Fruit fly (Drosophila melanogaster) whole organism, embryonic: ENCODE measurements around the gene Actbeta.

Experiments used
- Adf1 ChIP-seq: fragments of 200-800 bp; sonication (Bioruptor generic); IDR thresholded peaks from 2 replicates; pipeline ENCODE4 v1.3.6; 2022; ENCODE audit warnings: missing biosample characterization, missing genetic modification characterization
- Blimp-1 ChIP-seq: fragments of 200-800 bp; sonication (Bioruptor generic); optimal IDR thresholded peaks from 3 replicates; lab custom pipeline; 2018; ENCODE audit warnings: missing biosample characterization, missing genetic modification characterization, mild to moderate bottlenecking, moderate library complexity, missing genetic modification reagents
- CG1024 ChIP-seq: fragments of 200-800 bp; sonication (Bioruptor generic); IDR thresholded peaks from 2 replicates; pipeline ENCODE4 v1.3.6; 2022; ENCODE audit warnings: missing biosample characterization, missing genetic modification characterization
- CG10321 ChIP-seq: fragments of 200-800 bp; sonication (Bioruptor generic); IDR thresholded peaks from 2 replicates; pipeline ENCODE4 v1.3.6; 2022; ENCODE audit warnings: missing biosample characterization, missing genetic modification characterization
- CG10959 ChIP-seq: fragments of 200-800 bp; sonication (Bioruptor generic); IDR thresholded peaks from 2 replicates; pipeline ENCODE4 v1.3.6; 2022; ENCODE audit warnings: missing biosample characterization, missing genetic modification characterization
- CG11085 ChIP-seq: fragments of 200-800 bp; sonication (Bioruptor generic); IDR thresholded peaks from 2 replicates; pipeline ENCODE4 v1.3.6; 2022; ENCODE audit warnings: missing biosample characterization, missing genetic modification characterization
- CG11504 ChIP-seq: fragments of 200-800 bp; sonication (Bioruptor generic); optimal IDR thresholded peaks from 3 replicates; lab custom pipeline; 2019; ENCODE audit warnings: missing biosample characterization, mild to moderate bottlenecking, missing genetic modification characterization, moderate library complexity
- CG12155 ChIP-seq: fragments of 200-800 bp; sonication (Bioruptor generic); optimal IDR thresholded peaks from 3 replicates; lab custom pipeline; 2016; ENCODE audit warnings: missing biosample characterization, missing genetic modification characterization
- CG12769 ChIP-seq: fragments of 200-800 bp; sonication (Bioruptor generic); optimal IDR thresholded peaks from 2 replicates; lab custom pipeline; 2019; ENCODE audit warnings: missing biosample characterization, mild to moderate bottlenecking, missing genetic modification characterization, moderate library complexity
- CG13296 ChIP-seq: fragments of 200-800 bp; sonication (Bioruptor generic); optimal IDR thresholded peaks from 3 replicates; lab custom pipeline; 2018; ENCODE audit warnings: missing biosample characterization, mild to moderate bottlenecking, missing genetic modification characterization
- CG14441 ChIP-seq: fragments of 200-800 bp; sonication (Bioruptor generic); IDR thresholded peaks from 2 replicates; pipeline ENCODE4 v1.3.6; 2022; ENCODE audit warnings: missing biosample characterization, missing genetic modification characterization
- CG14710 ChIP-seq: fragments of 200-800 bp; sonication (Bioruptor generic); optimal IDR thresholded peaks from 3 replicates; lab custom pipeline; 2019; ENCODE audit warnings: missing biosample characterization, mild to moderate bottlenecking, missing genetic modification characterization, moderate library complexity
- CG1529 ChIP-seq: fragments of 200-800 bp; sonication (Bioruptor generic); optimal IDR thresholded peaks from 3 replicates; lab custom pipeline; 2018; ENCODE audit warnings: missing biosample characterization, missing genetic modification characterization
- CG17361 ChIP-seq: fragments of 200-800 bp; sonication (Bioruptor generic); IDR thresholded peaks from 3 replicates; pipeline ENCODE4 v1.3.6; 2022; ENCODE audit warnings: missing biosample characterization, missing genetic modification characterization
- CG2199 ChIP-seq: fragments of 200-800 bp; sonication (Bioruptor generic); IDR thresholded peaks from 3 replicates; pipeline ENCODE4 v1.3.6; 2022; ENCODE audit warnings: missing biosample characterization, missing genetic modification characterization
- CG2712 ChIP-seq: fragments of 200-800 bp; optimal IDR thresholded peaks from 3 replicates; lab custom pipeline; 2019; ENCODE audit warnings: missing biosample characterization, mild to moderate bottlenecking, missing genetic modification characterization, moderate library complexity
- CG30020 ChIP-seq: fragments of 200-800 bp; optimal IDR thresholded peaks from 2 replicates; lab custom pipeline; 2019; ENCODE audit warnings: missing biosample characterization, mild to moderate bottlenecking, missing genetic modification characterization, moderate library complexity
- CG30431 ChIP-seq: fragments of 200-800 bp; sonication (Bioruptor generic); optimal IDR thresholded peaks from 2 replicates; lab custom pipeline; 2017; ENCODE audit warnings: missing biosample characterization, missing genetic modification characterization
- CG6175 ChIP-seq: fragments of 200-800 bp; sonication (Bioruptor generic); IDR thresholded peaks from 3 replicates; pipeline ENCODE4 v1.3.6; 2022; ENCODE audit warnings: missing biosample characterization, missing genetic modification characterization
- CG6654 ChIP-seq: fragments of 200-800 bp; sonication (Bioruptor generic); optimal IDR thresholded peaks from 2 replicates; lab custom pipeline; 2017; ENCODE audit warnings: missing biosample characterization, mild to moderate bottlenecking, missing genetic modification characterization
- CG6683 ChIP-seq: fragments of 200-800 bp; sonication (Bioruptor generic); optimal IDR thresholded peaks from 2 replicates; lab custom pipeline; 2017; ENCODE audit warnings: missing biosample characterization, mild to moderate bottlenecking, missing genetic modification characterization, missing genetic modification reagents
- CG6689 ChIP-seq: fragments of 200-800 bp; sonication (Bioruptor generic); IDR thresholded peaks from 2 replicates; pipeline ENCODE4 v1.3.6; 2022; ENCODE audit warnings: missing biosample characterization, missing genetic modification characterization
- CG6791 ChIP-seq: fragments of 200-800 bp; sonication (Bioruptor generic); IDR thresholded peaks from 3 replicates; pipeline ENCODE4 v1.3.6; 2022; ENCODE audit warnings: missing biosample characterization, missing genetic modification characterization; ENCODE audit not compliant: partially characterized antibody
- CG7745 ChIP-seq: fragments of 200-800 bp; sonication (Bioruptor generic); optimal IDR thresholded peaks from 2 replicates; lab custom pipeline; 2018; ENCODE audit warnings: missing biosample characterization, mild to moderate bottlenecking, missing genetic modification characterization, moderate library complexity
- CG7786 ChIP-seq: fragments of 200-800 bp; sonication (Bioruptor generic); optimal IDR thresholded peaks from 2 replicates; lab custom pipeline; 2016; ENCODE audit warnings: missing biosample characterization, missing genetic modification characterization
- D19A ChIP-seq: fragments of 200-800 bp; optimal IDR thresholded peaks from 3 replicates; lab custom pipeline; 2019; ENCODE audit warnings: missing biosample characterization, mild to moderate bottlenecking, missing genetic modification characterization, moderate library complexity
- ERR ChIP-seq: fragments of 200-800 bp; sonication (Bioruptor generic); optimal IDR thresholded peaks from 2 replicates; lab custom pipeline; 2016; ENCODE audit warnings: missing biosample characterization, missing genetic modification characterization
- Hand ChIP-seq: fragments of 200-800 bp; sonication (Bioruptor generic); optimal IDR thresholded peaks from 2 replicates; lab custom pipeline; 2017; ENCODE audit warnings: mild to moderate bottlenecking, missing biosample characterization, missing genetic modification reagents, missing genetic modification characterization
- Hr39 ChIP-seq: fragments of >200 bp; optimal IDR thresholded peaks from 2 replicates; lab custom pipeline; 2017
- Hr78 ChIP-seq, 2 experiments: fragments of 200-800 bp in 1 of 2; fragments of >200 bp in 1 of 2; sonication (Bioruptor generic) in 1 of 2; optimal IDR thresholded peaks; 2 replicates each; lab custom pipeline; 2017 to 2019; ENCODE audit warnings: missing biosample characterization in 2 of 2, missing genetic modification characterization in 2 of 2, mild to moderate bottlenecking in 1 of 2, moderate library complexity in 1 of 2
- Mes4 ChIP-seq: fragments of 200-800 bp; sonication (Bioruptor generic); optimal IDR thresholded peaks from 2 replicates; lab custom pipeline; 2016; ENCODE audit warnings: missing biosample characterization, missing genetic modification characterization
- Rx ChIP-seq: fragments of 200-800 bp; sonication (Bioruptor generic); IDR thresholded peaks from 2 replicates; pipeline ENCODE4 v1.3.6; 2022; ENCODE audit warnings: missing biosample characterization, missing genetic modification characterization
- Sry-β ChIP-seq: fragments of 200-800 bp; sonication (Bioruptor generic); optimal IDR thresholded peaks from 2 replicates; lab custom pipeline; 2018; ENCODE audit warnings: missing biosample characterization, mild to moderate bottlenecking, missing genetic modification characterization, moderate library complexity
- dpn ChIP-seq, 2 experiments: fragments of 200-800 bp; sonication (Bioruptor generic); optimal IDR thresholded peaks; 3 replicates each; lab custom pipeline; 2016; ENCODE audit warnings: missing biosample characterization in 2 of 2, missing genetic modification characterization in 2 of 2
- emc ChIP-seq: fragments of 200-800 bp; sonication (Bioruptor generic); optimal IDR thresholded peaks from 2 replicates; lab custom pipeline; 2016; ENCODE audit warnings: missing biosample characterization, missing genetic modification characterization
- eyg ChIP-seq: fragments of 200-800 bp; sonication (Bioruptor generic); optimal IDR thresholded peaks from 3 replicates; lab custom pipeline; 2016; ENCODE audit warnings: missing biosample characterization, missing genetic modification characterization
- fd102C ChIP-seq: fragments of 200-800 bp; sonication (Bioruptor generic); optimal IDR thresholded peaks from 2 replicates; lab custom pipeline; 2018; ENCODE audit warnings: missing biosample characterization, mild to moderate bottlenecking, missing genetic modification characterization, moderate library complexity
- fd3F ChIP-seq: fragments of 200-800 bp; sonication (Bioruptor generic); optimal IDR thresholded peaks from 2 replicates; lab custom pipeline; 2018; ENCODE audit warnings: missing biosample characterization, mild to moderate bottlenecking, missing genetic modification characterization, moderate library complexity
- fd64A ChIP-seq: fragments of 200-800 bp; sonication (Bioruptor generic); optimal IDR thresholded peaks from 3 replicates; lab custom pipeline; 2018; ENCODE audit warnings: missing biosample characterization, mild to moderate bottlenecking, missing genetic modification characterization
- gcm2 ChIP-seq: fragments of 200-800 bp; sonication (Bioruptor generic); optimal IDR thresholded peaks from 2 replicates; lab custom pipeline; 2016; ENCODE audit warnings: missing biosample characterization, missing genetic modification characterization
- gro ChIP-seq: fragments of 200-800 bp; sonication (Bioruptor generic); optimal IDR thresholded peaks from 2 replicates; lab custom pipeline; 2016; ENCODE audit warnings: missing biosample characterization, missing genetic modification characterization
- jumu ChIP-seq: fragments of 200-800 bp; sonication (Bioruptor generic); optimal IDR thresholded peaks from 3 replicates; lab custom pipeline; 2016; ENCODE audit warnings: missing biosample characterization, missing genetic modification characterization
- ken ChIP-seq: fragments of 200-800 bp; sonication (Bioruptor generic); IDR thresholded peaks from 3 replicates; pipeline ENCODE4 v1.3.6; 2022; ENCODE audit warnings: missing biosample characterization, missing genetic modification characterization
- org-1 ChIP-seq: fragments of 200-800 bp; sonication (Bioruptor generic); optimal IDR thresholded peaks from 2 replicates; lab custom pipeline; 2017; ENCODE audit warnings: missing biosample characterization, missing genetic modification characterization
- p53 ChIP-seq: fragments of 200-800 bp; sonication (Bioruptor generic); optimal IDR thresholded peaks from 2 replicates; lab custom pipeline; 2016; ENCODE audit warnings: missing biosample characterization, missing genetic modification characterization
- pho ChIP-seq: fragments of 200-800 bp; sonication (Bioruptor generic); optimal IDR thresholded peaks from 2 replicates; lab custom pipeline; 2016; ENCODE audit warnings: missing biosample characterization, missing genetic modification characterization
- pnt ChIP-seq: fragments of 200-800 bp; sonication (Bioruptor generic); optimal IDR thresholded peaks from 3 replicates; lab custom pipeline; 2016; ENCODE audit warnings: missing biosample characterization, missing genetic modification characterization
- shn ChIP-seq: fragments of 200-800 bp; sonication (Bioruptor generic); optimal IDR thresholded peaks from 3 replicates; lab custom pipeline; 2016; ENCODE audit warnings: missing biosample characterization, missing genetic modification characterization
- tap ChIP-seq: fragments of 200-800 bp; optimal IDR thresholded peaks from 3 replicates; lab custom pipeline; 2019; ENCODE audit warnings: missing biosample characterization, mild to moderate bottlenecking, missing genetic modification characterization, moderate library complexity
- twi ChIP-seq: fragments of 200-800 bp; optimal IDR thresholded peaks from 2 replicates; lab custom pipeline; 2019; ENCODE audit warnings: missing biosample characterization, mild to moderate bottlenecking, missing genetic modification characterization, moderate library complexity
- zf30C ChIP-seq: fragments of 200-800 bp; sonication (Bioruptor generic); optimal IDR thresholded peaks from 3 replicates; lab custom pipeline; 2018; ENCODE audit warnings: missing biosample characterization, mild to moderate bottlenecking, missing genetic modification characterization

Gene Actbeta

DNA sequence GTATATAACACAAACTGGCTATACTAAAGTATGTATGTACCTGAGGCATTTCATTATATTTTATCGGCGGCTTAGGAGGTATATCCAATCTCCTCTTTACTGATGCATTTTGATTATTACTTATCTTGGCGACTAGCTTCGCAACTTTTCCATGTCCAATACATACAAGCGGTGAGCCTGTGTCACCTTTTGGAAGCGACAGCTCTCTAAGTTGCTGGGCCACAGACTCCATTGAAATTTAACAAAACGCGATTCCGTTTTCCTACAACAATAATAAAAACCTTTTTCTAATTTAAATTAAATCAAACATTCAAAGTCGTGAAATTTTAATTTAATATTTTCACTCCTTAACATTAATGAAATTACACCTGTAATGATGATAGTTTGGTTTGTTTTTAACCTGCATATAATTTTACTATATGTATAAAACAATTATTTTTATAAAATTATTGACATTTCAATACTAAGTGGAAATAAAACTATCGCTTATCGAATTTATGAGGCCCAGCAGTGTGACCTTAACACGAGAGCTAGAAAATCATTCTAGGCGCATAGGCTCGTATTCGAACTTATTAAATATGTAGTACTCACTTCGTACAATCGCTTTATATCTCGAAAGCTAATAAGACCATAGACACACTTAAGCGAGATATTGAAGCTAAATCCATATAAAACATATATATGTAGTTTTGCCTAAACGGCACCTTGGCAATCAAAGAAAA is 24.1 kb downstream of the Actbeta start, which contains the start of gene apolpp (continued):
- no peak for TF ChIP-seq CG30431 (GFP tag; lab: Kevin White, UChicago)
- TF ChIP-seq fd102C = no peak
- no peak for TF ChIP-seq CG7786 (GFP tag; lab: Kevin White, UChicago)
- TF ChIP-seq fd64A (GFP tag; lab: Kevin White, UChicago) = no peak
- peak; percentile 33 for TF ChIP-seq CG11504
- TF ChIP-seq Sry-β (GFP tag; lab: Kevin White, UChicago) = peak; percentile 2
- TF ChIP-seq pnt = no peak
- TF ChIP-seq gro = no peak
- no peak for TF ChIP-seq Hand
- TF ChIP-seq D19A (tag; lab: Kevin White, UChicago) = no peak
- no peak for TF ChIP-seq tap
- TF ChIP-seq CG30020 (tag; lab: Kevin White, UChicago) = peak; percentile 99
- TF ChIP-seq CG13296 (GFP tag; lab: Kevin White, UChicago) = no peak
- no peak for TF ChIP-seq gcm2 (GFP tag; lab: Kevin White, UChicago)
- no peak for TF ChIP-seq zf30C (GFP tag; lab: Kevin White, UChicago)
- no peak for TF ChIP-seq fd3F (GFP tag; lab: Kevin White, UChicago)
- no peak for TF ChIP-seq CG7745 (tag; lab: Kevin White, UChicago)
- TF ChIP-seq Rx (GFP tag; lab: Robert Waterston, UW) = no peak
- no peak for TF ChIP-seq ken
- TF ChIP-seq emc = no peak
- no peak for TF ChIP-seq shn (GFP tag; lab: Kevin White, UChicago)
- no peak for TF ChIP-seq CG6175 (GFP tag; lab: Robert Waterston, UW)
- TF ChIP-seq Adf1 = no peak
- no peak for TF ChIP-seq CG12155 (GFP tag; lab: Kevin White, UChicago)
- TF ChIP-seq org-1 (GFP tag; lab: Kevin White, UChicago) = no peak
- peak in 1 of 2 experiments; percentile 28 for TF ChIP-seq dpn (GFP tag; optimal IDR thresholded peaks at IDR 0.05; lab: Kevin White, UChicago)
- TF ChIP-seq jumu (GFP tag; lab: Kevin White, UChicago) = no peak
- no peak for TF ChIP-seq Blimp-1
- peak; percentile 20 for TF ChIP-seq twi (tag; lab: Kevin White, UChicago)
- TF ChIP-seq pho (GFP tag; lab: Kevin White, UChicago) = no peak
- no peak for TF ChIP-seq p53 (GFP tag; lab: Kevin White, UChicago)
- no peak for TF ChIP-seq CG6654 (GFP tag; lab: Kevin White, UChicago)
- no peak for TF ChIP-seq CG6683
- TF ChIP-seq CG14710 (tag; lab: Kevin White, UChicago) = peak; percentile 64
- no peak for TF ChIP-seq CG1529 (GFP tag; lab: Kevin White, UChicago)
- TF ChIP-seq Mes4 = no peak
- TF ChIP-seq Hr39 = no peak
- peak; percentile 68 for TF ChIP-seq CG17361 (GFP tag; lab: Robert Waterston, UW)
- peak; percentile 99 for TF ChIP-seq CG1024 (GFP tag; lab: Robert Waterston, UW)
- no peak for TF ChIP-seq eyg (GFP tag; lab: Kevin White, UChicago)
- no peak for TF ChIP-seq CG11085 (GFP tag; lab: Robert Waterston, UW)
- TF ChIP-seq CG6791 (GFP tag; lab: Robert Waterston, UW) = no peak
- TF ChIP-seq CG6689 (GFP tag; lab: Robert Waterston, UW) = no peak
- no peak for TF ChIP-seq ERR (GFP tag; lab: Kevin White, UChicago)
- TF ChIP-seq CG2712 (tag; lab: Kevin White, UChicago) = peak; percentile 32
- peak; percentile 23 for TF ChIP-seq CG12769 (tag; lab: Kevin White, UChicago)
- TF ChIP-seq CG2199 = no peak; the same call in 2 of the 3 replicates
- TF ChIP-seq CG10959 (GFP tag; lab: Robert Waterston, UW) = no peak
- TF ChIP-seq CG14441 = no peak
- TF ChIP-seq Hr78 (GFP tag; optimal IDR thresholded peaks at IDR 0.05; lab: Kevin White, UChicago) = no peak
- TF ChIP-seq CG10321 (GFP tag; lab: Robert Waterston, UW) = no peak
